Worm (Caenorhabditis elegans) whole organism, L4 larva: Measurements from ENCODE around the gene C53B7.6.

Experiments used
- ZK546.5 ChIP-seq, 2 experiments: sonication (generic microtip); optimal IDR thresholded peaks; 2 replicates each; lab custom pipeline; 2017; ENCODE audit warnings: missing biosample characterization in 2 of 2, missing genetic modification characterization in 2 of 2
- ceh-32 ChIP-seq: sonication (generic microtip); optimal IDR thresholded peaks from 2 replicates; lab custom pipeline; 2016; ENCODE audit warnings: mild to moderate bottlenecking, missing genetic modification characterization, missing compliant biosample characterization; ENCODE audit not compliant: poor library complexity
- fos-1 ChIP-seq: fragments of 150-350 bp; optimal IDR thresholded peaks from 2 replicates; lab custom pipeline; 2014; ENCODE audit warnings: missing biosample characterization, missing genetic modification characterization
- nhr-42 ChIP-seq: fragments of 200-800 bp; sonication (Bioruptor generic); IDR thresholded peaks from 2 replicates; pipeline ENCODE4 v1.3.6; 2022; ENCODE audit warnings: missing genetic modification characterization, missing compliant biosample characterization

DNA sequence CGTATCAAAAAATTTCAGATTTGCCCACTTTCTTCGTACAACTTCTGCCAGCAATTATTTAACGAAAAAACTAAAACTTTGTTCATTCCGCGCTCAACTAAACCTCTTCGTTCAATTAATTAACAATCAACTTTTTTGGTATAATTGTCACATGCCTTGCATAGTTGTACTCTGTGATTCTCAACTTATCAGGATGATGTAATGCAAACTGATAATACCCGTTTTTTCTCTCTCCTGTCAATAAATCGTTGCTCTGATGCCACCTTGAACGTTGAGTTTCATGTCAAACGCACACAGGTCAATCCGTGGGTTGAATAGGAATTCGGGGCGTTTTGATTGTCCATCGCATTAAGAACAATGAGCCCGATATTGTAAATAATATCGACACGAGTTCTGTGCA, 37.0 kb upstream of the C53B7.6 start:
- no peak for TF ChIP-seq nhr-42 (GFP tag; lab: Robert Waterston, UW)
- TF ChIP-seq ZK546.5 (tag; optimal IDR thresholded peaks at IDR 0.05; lab: Kevin White, UChicago), result no peak
- TF ChIP-seq fos-1 (tag; lab: Kevin White, UChicago), result no peak
- TF ChIP-seq ceh-32, result no peak
